Fruit fly (Drosophila melanogaster): ENCODE measurements around the gene CG12576.

Gene CG12576

dm6 chrX:22491028-22491769 is 9.0 kb upstream of the CG12576 start (continued):
- peak; percentile 79 for TF ChIP-seq CG12659 (GFP tag; optimal IDR thresholded peaks at IDR 0.05)
- TF ChIP-seq CG10543 (GFP tag; optimal IDR thresholded peaks at IDR 0.05): peak; percentile 45
- no peak for TF ChIP-seq CG12071 (GFP tag; optimal IDR thresholded peaks at IDR 0.05)
- TF ChIP-seq CG9876 (GFP tag; optimal IDR thresholded peaks at IDR 0.05): peak; percentile 14
- no peak for TF ChIP-seq fd64A (GFP tag; optimal IDR thresholded peaks at IDR 0.05)
- TF ChIP-seq dm (GFP tag; optimal IDR thresholded peaks at IDR 0.05): no peak
- TF ChIP-seq Mes4 (GFP tag; optimal IDR thresholded peaks at IDR 0.05): no peak
- TF ChIP-seq tll (GFP tag; optimal IDR thresholded peaks at IDR 0.05): no peak
- no peak for TF ChIP-seq oc (tag; optimal IDR thresholded peaks at IDR 0.05)
- peak; percentile 51 for TF ChIP-seq CG9817 (tag; optimal IDR thresholded peaks at IDR 0.05)
- TF ChIP-seq sd (tag; optimal IDR thresholded peaks at IDR 0.05): no peak
- peak; percentile 62 for TF ChIP-seq BtbVII (GFP tag; optimal IDR thresholded peaks at IDR 0.05)
- no peak for TF ChIP-seq CG34422 (GFP tag; IDR thresholded peaks at IDR 0.05)
- TF ChIP-seq tio (GFP tag; optimal IDR thresholded peaks at IDR 0.05): peak; percentile 82
- TF ChIP-seq Fer3 (tag; optimal IDR thresholded peaks at IDR 0.05): peak; percentile 38
- TF ChIP-seq Chrac-16 (GFP tag; optimal IDR thresholded peaks at IDR 0.05): peak; percentile 23
- TF ChIP-seq PHDP (tag; optimal IDR thresholded peaks at IDR 0.05): peak; percentile 40
- no peak for TF ChIP-seq danr (GFP tag; IDR thresholded peaks at IDR 0.05)
- TF ChIP-seq CG32532 (GFP tag; IDR thresholded peaks at IDR 0.05): peak; percentile 64
- no peak for TF ChIP-seq CG11696 (GFP tag; IDR thresholded peaks at IDR 0.05)
- TF ChIP-seq Sox102F (GFP tag; optimal IDR thresholded peaks at IDR 0.05): peak; percentile 67
- peak; percentile 26 for TF ChIP-seq CG11723 (GFP tag; optimal IDR thresholded peaks at IDR 0.05)
- peak; percentile 34 for TF ChIP-seq CG1602 (GFP tag; optimal IDR thresholded peaks at IDR 0.05)
- no peak for TF ChIP-seq inv (GFP tag; IDR thresholded peaks at IDR 0.05; ENCODE audit: partially characterized antibody)
- peak; percentile 78 for TF ChIP-seq sug (tag; optimal IDR thresholded peaks at IDR 0.05)
- TF ChIP-seq emc (GFP tag; optimal IDR thresholded peaks at IDR 0.05): no peak
- TF ChIP-seq CG11085 (GFP tag; IDR thresholded peaks at IDR 0.05): no peak
- peak; percentile 15 for TF ChIP-seq bab2 (GFP tag; optimal IDR thresholded peaks at IDR 0.05)
- TF ChIP-seq az2 (GFP tag; optimal IDR thresholded peaks at IDR 0.05): peak; percentile 54
- no peak for TF ChIP-seq CG6272 (GFP tag; IDR thresholded peaks at IDR 0.05)
- TF ChIP-seq CG7928 (GFP tag; optimal IDR thresholded peaks at IDR 0.05): no peak
- TF ChIP-seq CG33213 (GFP tag; optimal IDR thresholded peaks at IDR 0.05): no peak
- TF ChIP-seq HHEX (GFP tag; optimal IDR thresholded peaks at IDR 0.05): peak; percentile 72
- peak; percentile 28 for TF ChIP-seq zfh2 (GFP tag; optimal IDR thresholded peaks at IDR 0.05)
- TF ChIP-seq bbx (GFP tag; IDR thresholded peaks at IDR 0.05; ENCODE audit: partially characterized antibody): 0 out of 2 replicates have a peak, but pooled peaks have one; percentile 21
- no peak for TF ChIP-seq CG1024 (GFP tag; IDR thresholded peaks at IDR 0.05)
- TF ChIP-seq schlank (tag; optimal IDR thresholded peaks at IDR 0.05): no peak
- no peak for TF ChIP-seq GATAe (GFP tag; conservative IDR thresholded peaks at IDR 0.05)
- peak; percentile 83 for TF ChIP-seq CG18619 (GFP tag; optimal IDR thresholded peaks at IDR 0.05)
- TF ChIP-seq sens (GFP tag): peak; percentile 62
- TF ChIP-seq CG11093 (GFP tag; IDR thresholded peaks at IDR 0.05): no peak
- TF ChIP-seq prd (optimal IDR thresholded peaks at IDR 0.05): no peak
- TF ChIP-seq prd (GFP tag; IDR thresholded peaks at IDR 0.05): no peak; the same call in 2 of the 3 replicates
- TF ChIP-seq CG16815 (GFP tag; optimal IDR thresholded peaks at IDR 0.05): peak; percentile 41
- no peak for TF ChIP-seq repo (GFP tag; optimal IDR thresholded peaks at IDR 0.05)
- 0 out of 3 replicates have a peak, but pooled peaks have one; percentile 36 for TF ChIP-seq ase (GFP tag; IDR thresholded peaks at IDR 0.05)
- TF ChIP-seq CG3847 (GFP tag; IDR thresholded peaks at IDR 0.05): peak; percentile 45; the same call in 1 of the 2 replicates
- peak; percentile 49 for TF ChIP-seq CG14441 (GFP tag; IDR thresholded peaks at IDR 0.05)
- TF ChIP-seq lilli (GFP tag; optimal IDR thresholded peaks at IDR 0.05): peak; percentile 12
- TF ChIP-seq Abd-B (GFP tag; optimal IDR thresholded peaks at IDR 0.05): peak; percentile 51

All from whole organism, embryonic.